Fruit fly (Drosophila melanogaster) whole organism, embryonic: ENCODE measurements around the gene Cp18.

ENCODE experiments used
- Dek ChIP-seq: fragments of 200-800 bp; sonication (Bioruptor generic); optimal IDR thresholded peaks from 3 replicates; lab custom pipeline; 2019; ENCODE audit warnings: missing biosample characterization, mild to moderate bottlenecking, missing genetic modification characterization, moderate library complexity
- Jarid2 ChIP-seq: fragments of 200-800 bp; sonication (Bioruptor generic); optimal IDR thresholded peaks from 3 replicates; lab custom pipeline; 2017; ENCODE audit warnings: mild to moderate bottlenecking, missing biosample characterization, missing genetic modification reagents, missing genetic modification characterization
- Scr ChIP-seq: fragments of 200-800 bp; sonication (Bioruptor generic); IDR thresholded peaks from 2 replicates; pipeline ENCODE4 v1.3.6; 2022; ENCODE audit warnings: missing biosample characterization, missing genetic modification characterization; ENCODE audit not compliant: partially characterized antibody
- lov ChIP-seq, 2 experiments: fragments of 200-800 bp in 1 of 2; fragments of >200 bp in 1 of 2; sonication (Bioruptor generic) in 1 of 2; IDR thresholded peaks in 1 of 2; optimal IDR thresholded peaks in 1 of 2; 2 replicates in 1 of 2; 3 replicates in 1 of 2; pipeline versions ENCODE4 v1.3.6 to Lab custom; 2017 to 2022; ENCODE audit warnings: missing biosample characterization in 1 of 2, missing genetic modification characterization in 1 of 2
- p53 ChIP-seq: fragments of 200-800 bp; sonication (Bioruptor generic); optimal IDR thresholded peaks from 2 replicates; lab custom pipeline; 2016; ENCODE audit warnings: missing biosample characterization, missing genetic modification characterization

- TF ChIP-seq Dek (tag; lab: Kevin White, UChicago) (no peak), Scr (GFP tag; lab: Robert Waterston, UW) (no peak), Jarid2 (GFP tag; lab: Kevin White, UChicago) (no peak), p53 (GFP tag; lab: Kevin White, UChicago) (no peak), lov (optimal IDR thresholded peaks at IDR 0.05; lab: Kevin White, UChicago) (no peak), lov (GFP tag; IDR thresholded peaks at IDR 0.05; lab: Robert Waterston, UW) (no peak)
Observed at dm6 chr3L:8707821-8708220, 18.8 kb upstream of the Cp18 start.
